Fruit fly (Drosophila melanogaster) whole organism, wandering third instar larva: Measurements from ENCODE around the gene Cpr62Ba.

ENCODE experiments used
- Abd-B ChIP-seq: fragments of >200 bp; optimal IDR thresholded peaks from 2 replicates; lab custom pipeline; 2017; ENCODE audit warnings: missing biosample characterization, missing genetic modification characterization
- CG32264 ChIP-seq: fragments of 200-800 bp; sonication (Bioruptor generic); optimal IDR thresholded peaks from 2 replicates; lab custom pipeline; 2016; ENCODE audit warnings: missing biosample characterization, missing genetic modification characterization
- CG9705 ChIP-seq: fragments of 200-800 bp; sonication (Bioruptor generic); optimal IDR thresholded peaks from 2 replicates; lab custom pipeline; 2018; ENCODE audit warnings: missing biosample characterization, mild to moderate bottlenecking, missing genetic modification characterization
- CrebA ChIP-seq: fragments of 200-800 bp; sonication (Bioruptor generic); optimal IDR thresholded peaks from 2 replicates; lab custom pipeline; 2016; ENCODE audit warnings: missing biosample characterization, mild to moderate bottlenecking, missing genetic modification characterization, borderline replicate concordance
- Dif ChIP-seq: fragments of 200-275, 200-300 bp; sonication (Bioruptor generic); optimal IDR thresholded peaks from 2 replicates; lab custom pipeline; 2018; ENCODE audit warnings: missing biosample characterization, missing genetic modification characterization; ENCODE audit not compliant: partially characterized antibody
- GATAd ChIP-seq: sonication (Bioruptor generic); optimal IDR thresholded peaks from 2 replicates; lab custom pipeline; 2016; ENCODE audit warnings: missing biosample characterization, missing genetic modification characterization
- HLH106 ChIP-seq: fragments of 200-800 bp; optimal IDR thresholded peaks from 3 replicates; lab custom pipeline; 2019; ENCODE audit warnings: missing biosample characterization, mild to moderate bottlenecking, missing genetic modification characterization, moderate library complexity
- Hnf4 ChIP-seq: fragments of 200-800 bp; sonication (Bioruptor generic); optimal IDR thresholded peaks from 2 replicates; lab custom pipeline; 2016; ENCODE audit warnings: missing biosample characterization, mild to moderate bottlenecking, missing genetic modification characterization
- Hr78 ChIP-seq: fragments of >200 bp; optimal IDR thresholded peaks from 2 replicates; lab custom pipeline; 2017; ENCODE audit warnings: missing biosample characterization, missing genetic modification characterization
- Jra ChIP-seq: sonication (Bioruptor generic); optimal IDR thresholded peaks from 2 replicates; lab custom pipeline; 2016; ENCODE audit warnings: missing biosample characterization, missing genetic modification characterization
- Mio ChIP-seq: sonication (Bioruptor generic); optimal IDR thresholded peaks from 2 replicates; lab custom pipeline; 2016; ENCODE audit warnings: missing biosample characterization, missing genetic modification characterization
- Myc ChIP-seq: fragments of >200 bp; optimal IDR thresholded peaks from 2 replicates; lab custom pipeline; 2017
- N ChIP-seq: fragments of >200 bp; optimal IDR thresholded peaks from 2 replicates; lab custom pipeline; 2018; ENCODE audit warnings: missing biosample characterization, missing external identifiers, missing genetic modification characterization
- OdsH ChIP-seq: fragments of 200-800 bp; sonication (Bioruptor generic); optimal IDR thresholded peaks from 2 replicates; lab custom pipeline; 2016; ENCODE audit warnings: missing biosample characterization, mild to moderate bottlenecking, missing genetic modification characterization
- Sp1 ChIP-seq: fragments of 200-800 bp; sonication (Bioruptor generic); optimal IDR thresholded peaks from 3 replicates; lab custom pipeline; 2019; ENCODE audit warnings: missing biosample characterization, mild to moderate bottlenecking, missing genetic modification characterization, moderate library complexity
- Vsx2 ChIP-seq: fragments of 200-300, 225-300 bp; sonication (Bioruptor generic); optimal IDR thresholded peaks from 2 replicates; lab custom pipeline; 2018; ENCODE audit warnings: missing biosample characterization, missing genetic modification characterization; ENCODE audit not compliant: partially characterized antibody
- br ChIP-seq: fragments of 200-800 bp; sonication (Bioruptor generic); optimal IDR thresholded peaks from 2 replicates; lab custom pipeline; 2016; ENCODE audit warnings: missing biosample characterization, missing genetic modification characterization
- brk ChIP-seq: fragments of 200-800 bp; sonication (Bioruptor generic); optimal IDR thresholded peaks from 2 replicates; lab custom pipeline; 2016; ENCODE audit warnings: missing biosample characterization, mild to moderate bottlenecking, missing genetic modification characterization
- dl ChIP-seq, 2 experiments: fragments of 175-275, 200-275 bp in 1 of 2; fragments of 200-275 bp in 1 of 2; sonication (Bioruptor generic); optimal IDR thresholded peaks; lab custom pipeline; 2018; ENCODE audit warnings: mild to moderate bottlenecking in 2 of 2, missing biosample characterization in 2 of 2, missing genetic modification characterization in 2 of 2, moderate library complexity in 2 of 2; ENCODE audit not compliant: partially characterized antibody in 2 of 2, insufficient read depth in 1 of 2
- dmrt93B ChIP-seq: fragments of 200-800 bp; sonication (Bioruptor generic); optimal IDR thresholded peaks from 2 replicates; lab custom pipeline; 2018; ENCODE audit warnings: missing biosample characterization, mild to moderate bottlenecking, missing genetic modification characterization
- dsf ChIP-seq: sonication (Bioruptor generic); optimal IDR thresholded peaks from 2 replicates; lab custom pipeline; 2016; ENCODE audit warnings: missing biosample characterization, missing genetic modification characterization, borderline replicate concordance
- ey ChIP-seq: fragments of 200-800 bp; sonication (Bioruptor generic); optimal IDR thresholded peaks from 2 replicates; lab custom pipeline; 2016; ENCODE audit warnings: missing biosample characterization, missing genetic modification characterization
- foxo ChIP-seq, 2 experiments: fragments of 200-800 bp; sonication (Bioruptor generic); optimal IDR thresholded peaks; 2 replicates in 1 of 2; 3 replicates in 1 of 2; lab custom pipeline; 2016 to 2017; ENCODE audit warnings: missing biosample characterization in 2 of 2, missing genetic modification characterization in 2 of 2
- fru ChIP-seq: fragments of 200-800 bp; sonication (Bioruptor generic); optimal IDR thresholded peaks from 3 replicates; lab custom pipeline; 2016; ENCODE audit warnings: missing biosample characterization, mild to moderate bottlenecking, missing genetic modification characterization
- h ChIP-seq: fragments of 200-800 bp; sonication (Bioruptor generic); optimal IDR thresholded peaks from 3 replicates; lab custom pipeline; 2016; ENCODE audit warnings: missing biosample characterization, mild to moderate bottlenecking, missing genetic modification characterization
- jim ChIP-seq: fragments of 175-275, 200-325 bp; sonication (Bioruptor generic); optimal IDR thresholded peaks from 2 replicates; lab custom pipeline; 2016; ENCODE audit warnings: missing biosample characterization, mild to moderate bottlenecking, missing genetic modification characterization
- lola ChIP-seq: fragments of >200 bp; optimal IDR thresholded peaks from 2 replicates; lab custom pipeline; 2017; ENCODE audit warnings: missing biosample characterization, missing genetic modification characterization
- pan ChIP-seq: fragments of >200 bp; optimal IDR thresholded peaks from 2 replicates; lab custom pipeline; 2017
- psq ChIP-seq: fragments of 200-800 bp; sonication (Bioruptor generic); optimal IDR thresholded peaks from 3 replicates; lab custom pipeline; 2017; ENCODE audit warnings: missing biosample characterization, mild to moderate bottlenecking, missing genetic modification characterization, moderate library complexity
- sage ChIP-seq: fragments of 200-800 bp; sonication (Bioruptor generic); optimal IDR thresholded peaks from 2 replicates; lab custom pipeline; 2016; ENCODE audit warnings: missing biosample characterization, mild to moderate bottlenecking, missing genetic modification characterization
- sv ChIP-seq: fragments of 200-800 bp; sonication (Bioruptor generic); optimal IDR thresholded peaks from 3 replicates; lab custom pipeline; 2016; ENCODE audit warnings: missing biosample characterization, missing genetic modification characterization
- tai ChIP-seq: sonication (Bioruptor generic); optimal IDR thresholded peaks from 2 replicates; lab custom pipeline; 2016; ENCODE audit warnings: missing biosample characterization, missing genetic modification characterization
- usp ChIP-seq: fragments of >200 bp; optimal IDR thresholded peaks from 2 replicates; lab custom pipeline; 2017; ENCODE audit warnings: missing biosample characterization, missing genetic modification characterization
- woc ChIP-seq: sonication (Bioruptor generic); optimal IDR thresholded peaks from 2 replicates; lab custom pipeline; 2016; ENCODE audit warnings: missing biosample characterization, mild to moderate bottlenecking, missing genetic modification characterization

Cpr62Ba gene

DNA sequence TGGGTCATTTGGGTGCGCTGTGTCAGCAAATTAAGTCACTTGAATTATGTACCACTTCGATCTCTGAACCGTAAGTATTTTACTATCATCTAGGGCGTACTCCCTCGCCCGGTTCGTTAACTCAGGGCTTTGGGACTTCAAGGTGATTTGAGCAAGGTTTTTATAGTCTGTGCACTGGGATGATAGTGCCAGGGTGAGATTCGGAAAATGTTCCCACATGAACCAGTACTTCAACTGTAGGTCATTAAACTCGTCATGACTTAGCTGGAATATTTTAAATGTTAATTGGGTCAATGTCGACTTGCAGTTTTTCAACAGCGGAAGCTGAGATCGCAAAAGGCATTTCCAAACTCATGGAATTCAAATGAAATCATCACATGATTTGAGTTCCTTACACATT is 23.9 kb upstream of the Cpr62Ba start, which contains the start of gene CNMa:
TSS of gene CNMa (minus strand) at position 101 of the 400 bp plus-strand sequence.
- TF ChIP-seq dl (GFP tag; optimal IDR thresholded peaks at IDR 0.05; lab: Kevin White, UChicago; ENCODE audit: insufficient read depth in 1 of 2, partially characterized antibody in 2 of 2) = no peak
- no peak for TF ChIP-seq sage (GFP tag; lab: Kevin White, UChicago)
- no peak for TF ChIP-seq OdsH (GFP tag; lab: Kevin White, UChicago)
- no peak for TF ChIP-seq CG9705
- TF ChIP-seq Jra = no peak
- TF ChIP-seq Dif (GFP tag; lab: Kevin White, UChicago) = no peak
- no peak for TF ChIP-seq Myc (lab: Kevin White, UChicago)
- TF ChIP-seq Abd-B (GFP tag; lab: Kevin White, UChicago) = no peak
- TF ChIP-seq N (GFP tag; lab: Kevin White, UChicago) = no peak
- no peak for TF ChIP-seq HLH106
- TF ChIP-seq CG32264 (GFP tag; lab: Kevin White, UChicago) = no peak
- TF ChIP-seq dmrt93B (GFP tag; lab: Kevin White, UChicago) = no peak
- TF ChIP-seq pan = no peak
- no peak for TF ChIP-seq CrebA (GFP tag; lab: Kevin White, UChicago)
- TF ChIP-seq Mio (GFP tag; lab: Kevin White, UChicago) = no peak
- TF ChIP-seq sv (GFP tag; lab: Kevin White, UChicago) = no peak
- no peak for TF ChIP-seq GATAd (GFP tag; lab: Kevin White, UChicago)
- no peak for TF ChIP-seq ey (GFP tag; lab: Kevin White, UChicago)

DNA sequence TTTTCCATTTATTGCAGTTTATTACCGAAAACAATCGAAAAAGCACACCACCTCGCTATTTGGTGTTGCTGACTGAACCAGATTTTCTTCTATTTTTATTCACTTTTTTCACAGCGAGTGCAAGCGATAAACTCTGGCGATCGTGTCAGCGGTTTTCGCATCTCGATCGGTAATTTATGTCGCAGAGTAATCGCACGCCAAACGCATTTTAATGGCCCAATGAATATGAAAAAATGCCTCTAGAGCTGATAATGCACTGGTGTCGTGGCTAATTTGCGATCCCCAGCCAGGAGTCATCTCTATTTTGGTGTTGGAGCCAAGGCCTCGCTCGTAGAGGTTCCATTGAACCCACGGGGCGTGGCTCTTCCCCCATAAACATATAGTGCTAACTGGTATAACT is 21.7 kb upstream of the Cpr62Ba start:
- TF ChIP-seq foxo (GFP tag; optimal IDR thresholded peaks at IDR 0.05; lab: Kevin White, UChicago) = no peak
- no peak for TF ChIP-seq dsf (GFP tag; lab: Kevin White, UChicago)
- TF ChIP-seq psq (GFP tag; lab: Kevin White, UChicago) = no peak
- no peak for TF ChIP-seq usp (GFP tag; lab: Kevin White, UChicago)
- no peak for TF ChIP-seq h (GFP tag; lab: Kevin White, UChicago)
- TF ChIP-seq Sp1 = no peak
- TF ChIP-seq Vsx2 (GFP tag; lab: Kevin White, UChicago) = no peak
- TF ChIP-seq dmrt93B (GFP tag; lab: Kevin White, UChicago) = no peak

DNA sequence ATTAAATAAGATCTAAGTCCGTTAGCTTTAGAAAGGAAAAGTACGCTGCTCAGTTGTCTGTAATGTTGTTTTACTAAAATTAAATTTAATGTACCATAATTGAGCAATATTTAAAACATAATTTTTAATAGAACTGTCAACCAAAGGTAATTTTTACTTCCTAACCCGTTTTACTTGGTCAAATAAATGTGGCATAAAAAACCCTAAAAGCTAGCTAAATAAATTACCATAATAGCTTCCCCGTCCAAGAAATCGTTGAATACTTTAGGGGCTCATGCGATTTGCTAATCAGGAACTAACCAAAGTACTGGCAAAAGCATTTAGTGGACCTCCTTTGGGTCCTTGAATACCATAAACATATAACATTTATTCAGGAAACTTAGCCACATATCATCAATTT is 18.9 kb upstream of the Cpr62Ba start:
- no peak for TF ChIP-seq h (GFP tag; lab: Kevin White, UChicago)
- no peak for TF ChIP-seq dmrt93B (GFP tag; lab: Kevin White, UChicago)
- TF ChIP-seq Dif (GFP tag; lab: Kevin White, UChicago) = no peak
- TF ChIP-seq GATAd (GFP tag; lab: Kevin White, UChicago) = no peak
- TF ChIP-seq N (GFP tag; lab: Kevin White, UChicago) = peak; percentile 14
- no peak for TF ChIP-seq CrebA (GFP tag; lab: Kevin White, UChicago)
- no peak for TF ChIP-seq HLH106
- no peak for TF ChIP-seq usp (GFP tag; lab: Kevin White, UChicago)
- peak; percentile 52 for TF ChIP-seq Vsx2 (GFP tag; lab: Kevin White, UChicago)
- TF ChIP-seq brk (GFP tag; lab: Kevin White, UChicago) = no peak
- TF ChIP-seq Myc (lab: Kevin White, UChicago) = peak; percentile 67

DNA sequence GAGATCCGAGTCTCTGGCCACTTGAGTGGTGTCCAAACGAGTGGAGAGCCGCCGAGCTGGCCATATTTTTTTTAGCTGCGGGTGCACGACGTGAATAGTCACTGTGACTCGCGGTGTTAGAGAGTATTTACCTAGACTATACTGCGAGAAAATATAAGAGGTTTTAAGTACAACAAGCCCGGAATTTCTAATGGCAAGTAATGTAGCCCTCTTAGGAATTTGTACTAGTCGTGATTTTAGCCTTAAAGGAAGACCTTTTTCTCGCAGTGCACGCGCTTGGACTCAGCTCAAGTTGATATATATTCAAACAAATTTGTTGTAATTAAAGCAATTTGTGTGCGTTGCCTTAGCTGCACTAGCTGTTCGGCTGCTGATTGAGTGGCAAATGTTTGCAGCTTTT is 13.0 kb upstream of the Cpr62Ba start:
- TF ChIP-seq Dif (GFP tag; lab: Kevin White, UChicago) = no peak
- TF ChIP-seq Sp1 = no peak
- TF ChIP-seq Hr78 (GFP tag; lab: Kevin White, UChicago) = no peak
- TF ChIP-seq, all 38 proteins: peak for 0

DNA sequence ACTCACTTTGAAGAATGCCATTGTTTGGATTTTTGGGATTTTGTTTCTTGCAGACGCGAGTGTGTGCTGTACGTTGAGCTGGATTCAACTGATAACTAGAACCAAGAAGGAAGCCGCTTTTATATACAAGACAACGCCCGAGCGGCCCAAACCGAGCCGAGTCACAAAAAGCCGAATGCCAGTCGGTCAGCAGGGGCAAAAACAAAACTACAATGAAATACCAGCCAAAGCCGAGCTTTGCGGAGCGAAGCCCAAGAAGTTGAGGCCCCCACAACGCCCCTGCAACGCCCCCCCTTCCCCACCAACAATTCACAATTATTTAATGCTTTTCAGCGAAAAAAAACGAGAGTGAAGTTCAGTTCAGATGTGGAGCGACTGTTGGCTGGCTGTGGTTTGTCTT is 10.4 kb upstream of the Cpr62Ba start, which contains the start of gene Cpr62Bc:
TSS of gene Cpr62Bc (minus strand) at position 101 of the 400 bp plus-strand sequence.
- TF ChIP-seq dmrt93B (GFP tag; lab: Kevin White, UChicago) = no peak
- TF ChIP-seq Hnf4 = no peak
- TF ChIP-seq fru (GFP tag; lab: Kevin White, UChicago) = no peak
- TF ChIP-seq Jra = no peak
- no peak for TF ChIP-seq lola (GFP tag; lab: Kevin White, UChicago)
- TF ChIP-seq Vsx2 (GFP tag; lab: Kevin White, UChicago) = no peak
- no peak for TF ChIP-seq brk (GFP tag; lab: Kevin White, UChicago)
- TF ChIP-seq jim (GFP tag; lab: Kevin White, UChicago) = no peak
- no peak for TF ChIP-seq sage (GFP tag; lab: Kevin White, UChicago)
- no peak for TF ChIP-seq br (GFP tag; lab: Kevin White, UChicago)
- TF ChIP-seq h (GFP tag; lab: Kevin White, UChicago) = no peak
- no peak for TF ChIP-seq pan
- TF ChIP-seq sv (GFP tag; lab: Kevin White, UChicago) = no peak
- no peak for TF ChIP-seq GATAd (GFP tag; lab: Kevin White, UChicago)
- TF ChIP-seq Abd-B (GFP tag; lab: Kevin White, UChicago) = no peak
- no peak for TF ChIP-seq woc (GFP tag; lab: Kevin White, UChicago)
- no peak for TF ChIP-seq Myc (lab: Kevin White, UChicago)
- no peak for TF ChIP-seq Dif (GFP tag; lab: Kevin White, UChicago)
- no peak for TF ChIP-seq tai
- TF ChIP-seq, all 38 proteins: peak for 0
